Fruit fly (Drosophila melanogaster): ENCODE measurements around the gene CG10097.

Gene CG10097

DNA sequence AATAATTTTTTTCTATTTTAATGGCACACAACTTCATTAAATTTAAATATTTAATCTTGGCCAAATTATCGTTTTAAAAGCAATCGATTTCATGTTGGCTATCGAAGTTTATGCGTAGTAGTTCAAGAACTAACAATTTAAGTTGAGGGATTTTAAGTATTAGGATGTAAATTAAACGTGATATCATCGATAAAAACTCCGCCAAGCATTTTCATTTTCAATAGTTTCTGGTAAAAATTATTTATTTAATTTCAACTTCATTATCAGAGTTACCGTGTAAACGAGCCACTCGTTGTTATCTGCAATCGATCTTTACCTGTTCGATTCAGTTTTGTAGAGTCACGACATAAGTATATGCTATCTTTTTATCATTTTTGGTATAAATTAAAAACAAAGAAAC, 7.2 kb upstream of the CG10097 start (continued):
- peak; percentile 98 for TF ChIP-seq lab (GFP tag; optimal IDR thresholded peaks at IDR 0.05)
- TF ChIP-seq CG18599 (GFP tag; optimal IDR thresholded peaks at IDR 0.05), result peak; percentile 99
- peak; percentile 98 for TF ChIP-seq CG6683 (GFP tag; optimal IDR thresholded peaks at IDR 0.05)
- TF ChIP-seq zf30C (GFP tag; optimal IDR thresholded peaks at IDR 0.05), result peak; percentile 39
- no peak for TF ChIP-seq tna (GFP tag; IDR thresholded peaks at IDR 0.05; ENCODE audit: partially characterized antibody)
- TF ChIP-seq CHES-1-like (GFP tag; optimal IDR thresholded peaks at IDR 0.05), result peak; percentile 90
- peak; percentile 90 for TF ChIP-seq pum (GFP tag; optimal IDR thresholded peaks at IDR 0.05)
- peak; percentile 36; the same call in 1 of the 2 replicates for TF ChIP-seq hbn (GFP tag; IDR thresholded peaks at IDR 0.05; ENCODE audit: partially characterized antibody)
- TF ChIP-seq Antp (GFP tag; optimal IDR thresholded peaks at IDR 0.05), result peak; percentile 86
- peak; percentile 100 for TF ChIP-seq CG18476 (GFP tag; optimal IDR thresholded peaks at IDR 0.05)
- TF ChIP-seq vfl (GFP tag; optimal IDR thresholded peaks at IDR 0.05), result peak; percentile 93
- peak; percentile 63 for TF ChIP-seq ro (GFP tag; IDR thresholded peaks at IDR 0.05)
- peak; percentile 89 for TF ChIP-seq CG3065 (GFP tag; optimal IDR thresholded peaks at IDR 0.05)
- TF ChIP-seq CG15011 (GFP tag; optimal IDR thresholded peaks at IDR 0.05), result peak; percentile 94
- TF ChIP-seq Elba2 (GFP tag; optimal IDR thresholded peaks at IDR 0.05), result peak; percentile 81
- peak; percentile 93 for TF ChIP-seq CG10431 (GFP tag; optimal IDR thresholded peaks at IDR 0.05)
- TF ChIP-seq Max (GFP tag; optimal IDR thresholded peaks at IDR 0.05), result peak; percentile 100
- peak; percentile 89 for TF ChIP-seq CG7786 (GFP tag; optimal IDR thresholded peaks at IDR 0.05)
- TF ChIP-seq ab (GFP tag; optimal IDR thresholded peaks at IDR 0.05), result peak; percentile 73
- TF ChIP-seq bowl (GFP tag; IDR thresholded peaks at IDR 0.05), result peak; percentile 95
- TF ChIP-seq Med (GFP tag), result peak; percentile 99
- TF ChIP-seq CG9727 (GFP tag; optimal IDR thresholded peaks at IDR 0.05), result peak; percentile 98
- peak; percentile 96 for TF ChIP-seq CG30403 (GFP tag; optimal IDR thresholded peaks at IDR 0.05)
- peak; percentile 91 for TF ChIP-seq Dip3 (GFP tag; optimal IDR thresholded peaks at IDR 0.05)
- TF ChIP-seq CG2889 (GFP tag; IDR thresholded peaks at IDR 0.05), result peak; percentile 86
- TF ChIP-seq CG10267 (tag; optimal IDR thresholded peaks at IDR 0.05), result peak; percentile 100
- TF ChIP-seq CG4707 (GFP tag; optimal IDR thresholded peaks at IDR 0.05), result peak; percentile 94
- peak; percentile 99 for TF ChIP-seq phol (tag; optimal IDR thresholded peaks at IDR 0.05)
- peak; percentile 95 for TF ChIP-seq CG11696 (GFP tag; IDR thresholded peaks at IDR 0.05)
- peak; percentile 66 for TF ChIP-seq Sry-δ (GFP tag; optimal IDR thresholded peaks at IDR 0.05)
- TF ChIP-seq pzg (GFP tag; optimal IDR thresholded peaks at IDR 0.05), result peak; percentile 46
- TF ChIP-seq sd (tag; optimal IDR thresholded peaks at IDR 0.05), result peak; percentile 88
- TF ChIP-seq Hr51 (GFP tag; optimal IDR thresholded peaks at IDR 0.05), result peak; percentile 92 to 99
- peak; percentile 80 for TF ChIP-seq p53 (GFP tag; optimal IDR thresholded peaks at IDR 0.05)
- TF ChIP-seq Hr3 (GFP tag; optimal IDR thresholded peaks at IDR 0.05), result peak; percentile 91
- peak; percentile 96 for TF ChIP-seq lilli (GFP tag; optimal IDR thresholded peaks at IDR 0.05)
- TF ChIP-seq gce (GFP tag; IDR thresholded peaks at IDR 0.05), result peak; percentile 97
- no peak for TF ChIP-seq Bgb (GFP tag; IDR thresholded peaks at IDR 0.05; ENCODE audit: partially characterized antibody)
- peak; percentile 99 for TF ChIP-seq gem (tag; optimal IDR thresholded peaks at IDR 0.05)
- peak; percentile 98 for TF ChIP-seq CG15269 (tag; optimal IDR thresholded peaks at IDR 0.05)
- TF ChIP-seq peb (GFP tag; IDR thresholded peaks at IDR 0.05), result peak; percentile 92
- TF ChIP-seq CG17568 (GFP tag; optimal IDR thresholded peaks at IDR 0.05), result peak; percentile 97
- TF ChIP-seq CG42726 (GFP tag; IDR thresholded peaks at IDR 0.05; ENCODE audit: partially characterized antibody), result no peak
- peak; percentile 90 for TF ChIP-seq CG3838 (GFP tag; optimal IDR thresholded peaks at IDR 0.05)
- peak; percentile 75; the same call in 2 of the 3 replicates for TF ChIP-seq CG6175 (GFP tag; IDR thresholded peaks at IDR 0.05)
- TF ChIP-seq CG7745 (tag; optimal IDR thresholded peaks at IDR 0.05), result peak; percentile 92
- TF ChIP-seq CG10979 (tag; optimal IDR thresholded peaks at IDR 0.05), result peak; percentile 99
- peak; percentile 99 for TF ChIP-seq CG2678 (tag; optimal IDR thresholded peaks at IDR 0.05)
- TF ChIP-seq CG12219 (GFP tag; optimal IDR thresholded peaks at IDR 0.05), result peak; percentile 98
- no peak for TF ChIP-seq yki (optimal IDR thresholded peaks at IDR 0.05)
